Worm (Caenorhabditis elegans) whole organism, L2 larva: ENCODE measurements around the gene eif-3.L.

ENCODE experiments used
- C34F6.9 ChIP-seq: fragments of 150-350 bp; optimal IDR thresholded peaks from 2 replicates; lab custom pipeline; 2014; ENCODE audit warnings: missing biosample characterization, missing genetic modification characterization
- F13H6.1 ChIP-seq: sonication (generic microtip); optimal IDR thresholded peaks from 2 replicates; lab custom pipeline; 2016; ENCODE audit warnings: missing genetic modification characterization, missing compliant biosample characterization
- R02D3.7 ChIP-seq: fragments of 150-350 bp; optimal IDR thresholded peaks from 2 replicates; lab custom pipeline; 2014; ENCODE audit warnings: missing biosample characterization, missing genetic modification characterization
- Y55F3AM.14 ChIP-seq: fragments of 200-800 bp; sonication (Bioruptor generic); optimal IDR thresholded peaks from 2 replicates; lab custom pipeline; 2018; ENCODE audit warnings: mild to moderate bottlenecking, missing genetic modification characterization, missing compliant biosample characterization
- ZK546.5 ChIP-seq: sonication (generic microtip); optimal IDR thresholded peaks from 2 replicates; lab custom pipeline; 2017; ENCODE audit warnings: missing biosample characterization, missing genetic modification characterization
- alr-1 ChIP-seq: fragments of 150-350 bp; optimal IDR thresholded peaks from 2 replicates; lab custom pipeline; 2014; ENCODE audit warnings: missing biosample characterization, missing genetic modification characterization
- aly-2 ChIP-seq: fragments of 150-350 bp; optimal IDR thresholded peaks from 2 replicates; lab custom pipeline; 2014; ENCODE audit warnings: missing biosample characterization, missing genetic modification characterization
- ama-1 ChIP-seq: fragments of 150-350 bp; optimal IDR thresholded peaks from 2 replicates; lab custom pipeline; 2018; ENCODE audit warnings: inconsistent platforms
- blmp-1 ChIP-seq: sonication (generic microtip); optimal IDR thresholded peaks from 2 replicates; lab custom pipeline; 2017; ENCODE audit warnings: missing genetic modification characterization, mild to moderate bottlenecking, missing compliant biosample characterization, antibody characterized with exemption, moderate library complexity; ENCODE audit not compliant: insufficient read depth
- ceh-16 ChIP-seq: fragments of 150-350 bp; optimal IDR thresholded peaks from 2 replicates; lab custom pipeline; 2014; ENCODE audit warnings: missing biosample characterization, missing genetic modification characterization
- ceh-82 ChIP-seq: fragments of 150-350 bp; optimal IDR thresholded peaks from 2 replicates; lab custom pipeline; 2014; ENCODE audit warnings: missing biosample characterization, missing genetic modification characterization
- crh-2 ChIP-seq: sonication (generic microtip); optimal IDR thresholded peaks from 2 replicates; lab custom pipeline; 2017; ENCODE audit warnings: missing biosample characterization, missing genetic modification characterization
- dmd-4 ChIP-seq: sonication (generic microtip); optimal IDR thresholded peaks from 2 replicates; lab custom pipeline; 2017; ENCODE audit warnings: missing biosample characterization, missing genetic modification characterization
- egl-27 ChIP-seq: sonication (generic microtip); optimal IDR thresholded peaks from 3 replicates; lab custom pipeline; 2017; ENCODE audit warnings: missing biosample characterization, missing genetic modification reagents, missing genetic modification characterization
- elt-1 ChIP-seq: fragments of 150-350 bp; optimal IDR thresholded peaks from 2 replicates; lab custom pipeline; 2014; ENCODE audit warnings: missing biosample characterization, missing genetic modification characterization
- elt-3 ChIP-seq: sonication (generic microtip); optimal IDR thresholded peaks from 2 replicates; lab custom pipeline; 2017; ENCODE audit warnings: missing biosample characterization, missing genetic modification characterization
- fos-1 ChIP-seq: fragments of 150-350 bp; optimal IDR thresholded peaks from 2 replicates; lab custom pipeline; 2014; ENCODE audit warnings: missing biosample characterization, missing genetic modification characterization
- gmeb-1 ChIP-seq: fragments of 150-350 bp; optimal IDR thresholded peaks from 2 replicates; lab custom pipeline; 2014; ENCODE audit warnings: missing biosample characterization, missing genetic modification characterization
- lin-13 ChIP-seq: fragments of 150-350 bp; optimal IDR thresholded peaks from 2 replicates; lab custom pipeline; 2014; ENCODE audit warnings: missing biosample characterization, missing genetic modification reagents, missing genetic modification characterization
- lin-39 ChIP-seq: fragments of 150-350 bp; optimal IDR thresholded peaks from 2 replicates; lab custom pipeline; 2014; ENCODE audit warnings: missing biosample characterization, missing genetic modification reagents, missing genetic modification characterization
- lsy-2 ChIP-seq, 2 experiments: fragments of 150-350 bp in 1 of 2; sonication (generic microtip) in 1 of 2; optimal IDR thresholded peaks; 2 replicates each; lab custom pipeline; 2014 to 2017; ENCODE audit warnings: missing biosample characterization in 2 of 2, missing genetic modification characterization in 2 of 2
- mab-5 ChIP-seq: fragments of 150-350 bp; optimal IDR thresholded peaks from 2 replicates; lab custom pipeline; 2014; ENCODE audit warnings: missing biosample characterization, missing genetic modification characterization
- mbf-1 ChIP-seq: sonication (generic microtip); optimal IDR thresholded peaks from 2 replicates; lab custom pipeline; 2017; ENCODE audit warnings: missing biosample characterization, missing genetic modification characterization
- mdl-1 ChIP-seq, 2 experiments: fragments of 150-350 bp in 1 of 2; sonication (generic microtip) in 1 of 2; optimal IDR thresholded peaks; 2 replicates each; lab custom pipeline; 2017; ENCODE audit warnings: missing biosample characterization in 2 of 2, missing genetic modification characterization in 2 of 2
- nhr-10 ChIP-seq: sonication (generic microtip); optimal IDR thresholded peaks from 2 replicates; lab custom pipeline; 2017; ENCODE audit warnings: missing biosample characterization, missing genetic modification characterization
- nhr-11 ChIP-seq: fragments of 150-350 bp; optimal IDR thresholded peaks from 2 replicates; lab custom pipeline; 2014; ENCODE audit warnings: missing biosample characterization, missing genetic modification characterization
- nhr-12 ChIP-seq: fragments of 150-350 bp; optimal IDR thresholded peaks from 2 replicates; lab custom pipeline; 2014; ENCODE audit warnings: missing biosample characterization, missing genetic modification characterization
- nhr-129 ChIP-seq: fragments of 150-350 bp; optimal IDR thresholded peaks from 2 replicates; lab custom pipeline; 2014; ENCODE audit warnings: missing biosample characterization, missing genetic modification characterization
- nhr-21 ChIP-seq: fragments of 150-350 bp; optimal IDR thresholded peaks from 2 replicates; lab custom pipeline; 2014; ENCODE audit warnings: missing biosample characterization, missing genetic modification characterization
- nhr-237 ChIP-seq: fragments of 150-350 bp; optimal IDR thresholded peaks from 2 replicates; lab custom pipeline; 2014; ENCODE audit warnings: missing biosample characterization, missing genetic modification characterization
- nhr-25 ChIP-seq: fragments of 150-350 bp; sonication (generic microtip); optimal IDR thresholded peaks from 3 replicates; lab custom pipeline; 2014; ENCODE audit warnings: missing biosample characterization, missing genetic modification characterization
- nhr-6 ChIP-seq: fragments of 150-350 bp; optimal IDR thresholded peaks from 2 replicates; lab custom pipeline; 2014; ENCODE audit warnings: missing biosample characterization, missing genetic modification characterization
- peb-1 ChIP-seq: fragments of 150-350 bp; optimal IDR thresholded peaks from 2 replicates; lab custom pipeline; 2014; ENCODE audit warnings: missing biosample characterization, missing genetic modification characterization
- sem-4 ChIP-seq: fragments of 150-350 bp; optimal IDR thresholded peaks from 2 replicates; lab custom pipeline; 2014; ENCODE audit warnings: missing biosample characterization, missing genetic modification reagents, missing genetic modification characterization
- skn-1 ChIP-seq: sonication (generic microtip); optimal IDR thresholded peaks from 2 replicates; lab custom pipeline; 2017; ENCODE audit warnings: missing biosample characterization, missing genetic modification characterization
- sma-3 ChIP-seq: sonication (generic microtip); optimal IDR thresholded peaks from 2 replicates; lab custom pipeline; 2016; ENCODE audit warnings: missing genetic modification reagents, missing genetic modification characterization, missing compliant biosample characterization
- sma-9 ChIP-seq, 2 experiments: fragments of 150-350 bp in 1 of 2; sonication (generic microtip) in 1 of 2; optimal IDR thresholded peaks; 2 replicates each; lab custom pipeline; 2014 to 2016; ENCODE audit warnings: missing genetic modification characterization in 2 of 2, mild to moderate bottlenecking in 1 of 2, missing biosample characterization in 1 of 2, missing compliant biosample characterization in 1 of 2, missing genetic modification reagents in 1 of 2, moderate library complexity in 1 of 2
- unc-39 ChIP-seq: fragments of 150-350 bp; optimal IDR thresholded peaks from 2 replicates; lab custom pipeline; 2014; ENCODE audit warnings: missing biosample characterization, missing genetic modification characterization
- unc-55 ChIP-seq: fragments of 150-350 bp; sonication (generic microtip); optimal IDR thresholded peaks from 3 replicates; lab custom pipeline; 2014; ENCODE audit warnings: missing biosample characterization, missing genetic modification reagents, missing genetic modification characterization
- unc-62 ChIP-seq: fragments of 150-350 bp; optimal IDR thresholded peaks from 2 replicates; lab custom pipeline; 2014; ENCODE audit warnings: missing biosample characterization, missing genetic modification reagents, missing genetic modification characterization
- ztf-1 ChIP-seq: fragments of 200-800 bp; sonication (Bioruptor generic); conservative IDR thresholded peaks from 2 replicates; pipeline ENCODE4 v1.3.6; 2022; ENCODE audit warnings: missing genetic modification characterization, missing compliant biosample characterization
- ztf-11 ChIP-seq: sonication (generic microtip); optimal IDR thresholded peaks from 2 replicates; lab custom pipeline; 2017; ENCODE audit warnings: missing biosample characterization, missing genetic modification characterization
- ztf-4 ChIP-seq: fragments of 150-350 bp; optimal IDR thresholded peaks from 2 replicates; lab custom pipeline; 2014; ENCODE audit warnings: missing biosample characterization, missing genetic modification characterization

eif-3.L gene

DNA sequence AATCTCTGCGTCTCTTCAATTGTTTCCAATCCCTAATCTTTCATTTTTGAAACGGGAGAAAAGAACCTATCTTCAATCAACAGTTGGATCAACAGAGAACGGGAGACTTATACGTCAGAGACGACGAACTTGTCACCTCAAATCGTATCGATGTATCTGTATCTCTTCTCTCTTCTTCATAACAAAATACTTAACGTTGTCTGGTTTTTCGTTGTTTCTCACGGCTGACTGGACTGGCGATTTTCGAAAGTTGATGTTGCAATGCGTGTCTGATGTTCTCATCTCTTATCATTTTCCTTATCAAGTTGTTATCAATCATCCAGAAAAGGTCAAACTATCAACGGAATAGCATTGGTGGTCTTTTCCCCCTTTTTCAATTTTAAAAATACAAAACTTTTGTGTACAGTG lies 16.7 kb downstream of the eif-3.L start (continued):
- peak; percentile 67 for TF ChIP-seq crh-2 (tag; lab: Kevin White, UChicago)
- no peak for TF ChIP-seq ztf-4 (tag; lab: Kevin White, UChicago)
- no peak for TF ChIP-seq alr-1 (tag; lab: Kevin White, UChicago)
- TF ChIP-seq sma-3: peak; percentile 92

DNA sequence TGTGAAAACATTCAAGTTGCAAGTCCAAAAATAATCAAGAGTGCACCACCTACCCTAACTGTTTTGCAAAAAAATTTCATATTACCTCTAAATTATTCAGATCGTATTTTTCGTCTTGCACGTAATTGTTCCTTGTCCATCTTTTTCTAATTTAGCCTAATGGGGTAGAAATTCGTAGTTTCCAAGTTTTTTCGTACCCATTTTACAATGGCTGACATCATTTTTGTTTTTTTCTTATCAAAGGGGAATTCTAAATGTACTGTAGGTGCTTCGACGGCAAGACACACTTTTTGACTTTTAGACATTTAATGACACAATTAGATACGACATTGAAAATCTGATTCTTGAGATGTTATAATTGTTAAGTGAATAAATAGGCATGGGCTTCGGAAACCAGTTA lies 17.8 kb downstream of the eif-3.L start:
- TF ChIP-seq ceh-82 (tag; lab: Kevin White, UChicago) (no peak), egl-27 (tag; lab: Kevin White, UChicago) (no peak), unc-39 (no peak), nhr-237 (no peak), skn-1 (tag; lab: Kevin White, UChicago) (no peak), blmp-1 (tag; lab: Kevin White, UChicago) (no peak)

ce11 chrII:5603194-5603593 lies 19.1 kb downstream of the eif-3.L start, which contains the start of gene C17G10.6:
Gene C17G10.6, minus strand, starts transcription at chrII:5603294.
- TF ChIP-seq ceh-16 (tag; lab: Kevin White, UChicago) (no peak), nhr-237 (no peak), lin-13 (GFP tag; lab: Kevin White, UChicago) (no peak), mab-5 (no peak), unc-62 (GFP tag; lab: Kevin White, UChicago) (no peak), crh-2 (tag; lab: Kevin White, UChicago) (no peak), nhr-129 (tag; lab: Kevin White, UChicago) (no peak), ztf-11 (tag; lab: Kevin White, UChicago) (no peak), R02D3.7 (tag; lab: Kevin White, UChicago) (no peak), egl-27 (tag; lab: Kevin White, UChicago) (no peak), sma-3 (no peak), lin-39 (no peak), alr-1 (tag; lab: Kevin White, UChicago) (no peak), ZK546.5 (tag; lab: Kevin White, UChicago) (no peak), sem-4 (no peak), elt-3 (tag; lab: Kevin White, UChicago) (no peak), sma-9 (GFP tag; optimal IDR thresholded peaks at IDR 0.05; lab: Kevin White, UChicago) (no peak), sma-9 (tag; optimal IDR thresholded peaks at IDR 0.05; lab: Kevin White, UChicago) (no peak), mbf-1 (no peak), nhr-11 (tag; lab: Kevin White, UChicago) (no peak), unc-39 (no peak)

DNA sequence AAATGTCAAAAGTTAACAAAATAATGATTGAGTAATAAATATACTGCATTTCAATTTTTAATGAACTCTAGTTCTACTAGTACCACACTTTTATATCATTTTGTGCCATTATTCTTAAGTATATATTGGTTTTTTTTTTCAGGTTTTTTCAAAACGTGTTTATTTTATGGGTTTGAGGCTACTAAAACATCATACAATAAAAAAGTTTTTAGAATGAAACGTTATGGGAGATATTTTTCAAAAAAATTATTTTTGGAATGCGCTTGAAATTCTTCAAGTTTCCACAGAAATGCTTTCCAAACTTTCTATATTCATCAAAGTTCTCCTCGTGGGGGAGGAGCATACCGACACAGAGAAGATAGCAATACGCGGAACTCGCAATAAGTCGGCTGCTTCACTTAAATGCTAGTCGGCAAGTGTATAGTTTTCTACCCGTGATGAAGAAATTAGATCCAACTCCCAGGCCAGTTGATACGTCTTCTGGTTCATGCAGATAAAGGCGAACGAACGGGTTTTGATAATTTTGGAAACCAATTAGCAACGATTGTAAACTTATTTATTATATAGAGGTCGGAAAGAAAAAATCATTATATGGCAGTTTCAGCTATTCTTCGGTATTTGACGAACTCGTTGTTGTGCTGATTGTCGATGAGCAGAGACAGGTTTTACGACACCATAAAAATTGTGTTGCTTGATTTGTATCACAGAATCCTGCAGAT lies 22.8 kb downstream of the eif-3.L start, which contains the start of gene C17G10.10:
TSS of gene C17G10.10 (minus strand) at position 51 of the 719 bp plus-strand sequence.
- TF ChIP-seq blmp-1 (tag; lab: Kevin White, UChicago) (no peak), C34F6.9 (peak; percentile 20), unc-55 (GFP tag; lab: Kevin White, UChicago) (no peak), skn-1 (tag; lab: Kevin White, UChicago) (no peak), mdl-1 (tag; optimal IDR thresholded peaks at IDR 0.05; lab: Kevin White, UChicago) (peak; percentile 54 to 59), fos-1 (tag; lab: Kevin White, UChicago) (peak; percentile 85), ceh-82 (tag; lab: Kevin White, UChicago) (no peak), sma-3 (peak; percentile 87), mbf-1 (no peak), elt-1 (tag; lab: Kevin White, UChicago) (no peak), ztf-4 (tag; lab: Kevin White, UChicago) (peak; percentile 9), dmd-4 (tag; lab: Kevin White, UChicago) (no peak), nhr-12 (no peak), nhr-129 (tag; lab: Kevin White, UChicago) (peak; percentile 45), nhr-25 (tag; lab: Kevin White, UChicago) (peak; percentile 62), nhr-237 (no peak), lsy-2 (tag; optimal IDR thresholded peaks at IDR 0.05; lab: Kevin White, UChicago) (peak; percentile 62 to 75), lin-13 (GFP tag; lab: Kevin White, UChicago) (peak; percentile 53), gmeb-1 (peak; percentile 82), alr-1 (tag; lab: Kevin White, UChicago) (no peak), nhr-21 (tag; lab: Kevin White, UChicago) (peak; percentile 78), ZK546.5 (tag; lab: Kevin White, UChicago) (no peak), nhr-10 (tag; lab: Kevin White, UChicago) (peak; percentile 9), aly-2 (tag; lab: Kevin White, UChicago) (no peak), ztf-11 (tag; lab: Kevin White, UChicago) (no peak), peb-1 (no peak), ztf-1 (GFP tag; lab: Robert Waterston, UW) (no peak), Y55F3AM.14 (no peak), sma-9 (GFP tag; optimal IDR thresholded peaks at IDR 0.05; lab: Kevin White, UChicago) (peak; percentile 91), sma-9 (tag; optimal IDR thresholded peaks at IDR 0.05; lab: Kevin White, UChicago) (no peak), unc-39 (no peak), ama-1 (lab: Kevin White, UChicago) (peak; percentile 98), F13H6.1 (tag; lab: Kevin White, UChicago) (peak; percentile 58), crh-2 (tag; lab: Kevin White, UChicago) (peak; percentile 69), nhr-6 (tag; lab: Kevin White, UChicago) (peak; percentile 41), elt-3 (tag; lab: Kevin White, UChicago) (no peak), egl-27 (tag; lab: Kevin White, UChicago) (peak; percentile 72), R02D3.7 (tag; lab: Kevin White, UChicago) (no peak), mab-5 (no peak)
